Fruit fly (Drosophila melanogaster): ENCODE measurements around the gene Dref.
A peak's percentile ranks its signal among the peaks of the same experiment; 100 is the strongest.

Gene Dref

dm6 chr2L:9954119-9954518 lies 12.9 kb downstream of the Dref start, which contains the start of the genes CG13126 and CG4709 (continued):
- peak; percentile 93 for TF ChIP-seq Meics (GFP tag; optimal IDR thresholded peaks at IDR 0.05)
- peak; percentile 79 to 96 for TF ChIP-seq crp (GFP tag; optimal IDR thresholded peaks at IDR 0.05)
- TF ChIP-seq Ada2b (GFP tag; IDR thresholded peaks at IDR 0.05) = peak; percentile 80
- TF ChIP-seq CG7963 (GFP tag; IDR thresholded peaks at IDR 0.05; ENCODE audit: partially characterized antibody) = no peak
- TF ChIP-seq CG1602 (GFP tag; optimal IDR thresholded peaks at IDR 0.05) = peak; percentile 89
- peak; percentile 71 for TF ChIP-seq CG30431 (GFP tag; optimal IDR thresholded peaks at IDR 0.05)
- peak; percentile 91 for TF ChIP-seq fd96Cb (tag; optimal IDR thresholded peaks at IDR 0.05)
- no peak for TF ChIP-seq CG3163 (GFP tag; optimal IDR thresholded peaks at IDR 0.05)
- TF ChIP-seq gro (GFP tag; optimal IDR thresholded peaks at IDR 0.05) = peak; percentile 0
- peak; percentile 81; the same call in 1 of the 3 replicates for TF ChIP-seq CG3726 (GFP tag; IDR thresholded peaks at IDR 0.05)
- no peak for TF ChIP-seq prd (optimal IDR thresholded peaks at IDR 0.05)
- TF ChIP-seq prd (GFP tag; IDR thresholded peaks at IDR 0.05) = peak; percentile 92
- peak; percentile 72 for TF ChIP-seq cas (GFP tag; IDR thresholded peaks at IDR 0.05)
- TF ChIP-seq sob (GFP tag; IDR thresholded peaks at IDR 0.05) = peak; percentile 91
- no peak for TF ChIP-seq CG16779 (GFP tag; IDR thresholded peaks at IDR 0.05)
- peak; percentile 51 to 91 for TF ChIP-seq Hr51 (GFP tag; optimal IDR thresholded peaks at IDR 0.05)
- peak; percentile 9 for TF ChIP-seq NC2β (GFP tag; optimal IDR thresholded peaks at IDR 0.05)
- peak; percentile 24 for TF ChIP-seq Sry-δ (GFP tag; optimal IDR thresholded peaks at IDR 0.05)
- peak; percentile 91 for TF ChIP-seq ranshi (GFP tag; IDR thresholded peaks at IDR 0.05)
- TF ChIP-seq repo (GFP tag; optimal IDR thresholded peaks at IDR 0.05) = no peak
- TF ChIP-seq ems (GFP tag; optimal IDR thresholded peaks at IDR 0.05) = peak; percentile 29
- peak; percentile 51 for TF ChIP-seq chn (GFP tag; optimal IDR thresholded peaks at IDR 0.05)
- TF ChIP-seq CG13123 (GFP tag; optimal IDR thresholded peaks at IDR 0.05) = peak; percentile 75
- TF ChIP-seq sens-2 (GFP tag; IDR thresholded peaks at IDR 0.05) = peak; percentile 67; the same call in 1 of the 2 replicates
- TF ChIP-seq CG2129 (GFP tag; IDR thresholded peaks at IDR 0.05; ENCODE audit: partially characterized antibody) = no peak
- no peak for TF ChIP-seq Doc3 (GFP tag; IDR thresholded peaks at IDR 0.05; ENCODE audit: partially characterized antibody)
- peak; percentile 78 for TF ChIP-seq Nf-YB (GFP tag; optimal IDR thresholded peaks at IDR 0.05)
- TF ChIP-seq dmrt11E (tag; optimal IDR thresholded peaks at IDR 0.05) = peak; percentile 94
- peak; percentile 73 for TF ChIP-seq CG17802 (tag; optimal IDR thresholded peaks at IDR 0.05)
- peak; percentile 84 for TF ChIP-seq CG31388 (GFP tag; optimal IDR thresholded peaks at IDR 0.05)
- TF ChIP-seq Dek (tag; optimal IDR thresholded peaks at IDR 0.05) = peak; percentile 92
- TF ChIP-seq bsh (GFP tag; optimal IDR thresholded peaks at IDR 0.05) = peak; percentile 63 to 92
- no peak for TF ChIP-seq hth (optimal IDR thresholded peaks at IDR 0.05)
- TF ChIP-seq mam (GFP tag; optimal IDR thresholded peaks at IDR 0.05) = peak; percentile 46
- peak; percentile 86 for TF ChIP-seq CG15514 (GFP tag; optimal IDR thresholded peaks at IDR 0.05)
- TF ChIP-seq Xrp1 (GFP tag; IDR thresholded peaks at IDR 0.05) = peak; percentile 97
- TF ChIP-seq CG4617 (GFP tag; optimal IDR thresholded peaks at IDR 0.05; ENCODE audit: borderline replicate concordance) = peak; percentile 85
- TF ChIP-seq pho (GFP tag; optimal IDR thresholded peaks at IDR 0.05) = no peak
- TF ChIP-seq gfzf (GFP tag; optimal IDR thresholded peaks at IDR 0.05) = no peak
- TF ChIP-seq al (GFP tag; IDR thresholded peaks at IDR 0.05) = peak; percentile 78
- peak; percentile 96 for TF ChIP-seq row (GFP tag; IDR thresholded peaks at IDR 0.05)
- TF ChIP-seq CG3281 (GFP tag; optimal IDR thresholded peaks at IDR 0.05) = peak; percentile 92
- TF ChIP-seq CG30403 (GFP tag; optimal IDR thresholded peaks at IDR 0.05) = peak; percentile 92
- peak in 1 of 2 experiments; percentile 25 for TF ChIP-seq tll (GFP tag; optimal IDR thresholded peaks at IDR 0.05)
- TF ChIP-seq CG16815 (GFP tag; optimal IDR thresholded peaks at IDR 0.05) = peak; percentile 80
- TF ChIP-seq CG10431 (GFP tag; optimal IDR thresholded peaks at IDR 0.05) = peak; percentile 77
- TF ChIP-seq usp (GFP tag; optimal IDR thresholded peaks at IDR 0.05) = no peak
- peak; percentile 87 for TF ChIP-seq NfI (GFP tag; optimal IDR thresholded peaks at IDR 0.05)
- peak; percentile 94 for TF ChIP-seq dmrt99B (tag; optimal IDR thresholded peaks at IDR 0.05)
- TF ChIP-seq Nf-YC (tag; optimal IDR thresholded peaks at IDR 0.05) = peak; percentile 82
- peak; percentile 73 for TF ChIP-seq ken (GFP tag; IDR thresholded peaks at IDR 0.05)

All from whole organism, embryonic.